Worm (Caenorhabditis elegans): ENCODE measurements around the gene rbm-28.

DNA sequence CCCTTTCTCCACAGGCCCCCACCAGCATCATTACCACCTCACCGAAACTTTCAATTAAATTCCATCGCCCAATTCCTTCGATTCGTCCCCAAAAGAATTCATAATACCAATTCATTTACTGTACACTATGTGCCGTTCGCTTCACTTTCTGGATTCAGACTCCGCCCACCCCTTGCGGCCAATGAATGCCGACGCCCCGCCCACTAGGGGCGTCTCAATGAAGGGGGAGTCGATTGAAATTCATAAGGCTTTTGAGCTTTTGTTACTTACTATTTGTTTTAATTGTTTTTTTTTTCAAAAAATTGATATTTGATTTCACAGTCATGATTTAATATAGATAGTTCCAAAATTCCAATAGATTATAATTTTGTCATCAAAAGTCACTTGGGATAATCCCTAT is 39.4 kb downstream of the rbm-28 start:
- TF ChIP-seq ztf-11 (tag; optimal IDR thresholded peaks at IDR 0.05) (no peak), snpc-4 (tag; optimal IDR thresholded peaks at IDR 0.05) (no peak), zag-1 (tag; optimal IDR thresholded peaks at IDR 0.05) (no peak), aly-2 (tag; optimal IDR thresholded peaks at IDR 0.05) (no peak), unc-62 (GFP tag; optimal IDR thresholded peaks at IDR 0.05) (no peak), F13H6.1 (tag; optimal IDR thresholded peaks at IDR 0.05) (no peak), nhr-237 (tag; optimal IDR thresholded peaks at IDR 0.05) (no peak), mbf-1 (tag; optimal IDR thresholded peaks at IDR 0.05) (no peak)

All from whole organism, L2 larva.